Worm (Caenorhabditis elegans) whole organism, young adult: ENCODE measurements around the gene Y49F6B.2.

Source experiments
- B0019.2 ChIP-seq: fragments of 200-800 bp; sonication (Bioruptor generic); conservative IDR thresholded peaks from 2 replicates; pipeline ENCODE4 v1.3.6; 2022; ENCODE audit warnings: missing genetic modification reagents, missing genetic modification characterization, missing compliant biosample characterization
- C17E4.6 ChIP-seq: fragments of 200-800 bp; sonication (Bioruptor generic); IDR thresholded peaks from 2 replicates; pipeline ENCODE4 v1.3.6; 2022; ENCODE audit warnings: missing genetic modification reagents, missing genetic modification characterization, missing compliant biosample characterization
- K12H6.12 ChIP-seq: fragments of 200-800 bp; sonication (Bioruptor generic); optimal IDR thresholded peaks from 2 replicates; lab custom pipeline; 2018; ENCODE audit warnings: mild to moderate bottlenecking, missing genetic modification characterization, missing compliant biosample characterization
- Y53F4B.3 ChIP-seq: fragments of 200-800 bp; sonication (Bioruptor generic); IDR thresholded peaks from 2 replicates; pipeline ENCODE4 v1.3.6; 2022; ENCODE audit warnings: missing genetic modification reagents, missing genetic modification characterization, missing compliant biosample characterization
- Y67H2A.10 ChIP-seq: fragments of 200-800 bp; sonication (Bioruptor generic); conservative IDR thresholded peaks from 2 replicates; pipeline ENCODE4 v1.3.6; 2022; ENCODE audit warnings: missing genetic modification reagents, missing genetic modification characterization, missing compliant biosample characterization
- Y95B8A.8 ChIP-seq: fragments of 200-800 bp; sonication (Bioruptor generic); IDR thresholded peaks from 2 replicates; pipeline ENCODE4 v1.3.6; 2022; ENCODE audit warnings: missing genetic modification reagents, missing genetic modification characterization, missing compliant biosample characterization
- ZK185.1 ChIP-seq: sonication (generic microtip); optimal IDR thresholded peaks from 2 replicates; lab custom pipeline; 2016; ENCODE audit warnings: mild to moderate bottlenecking, missing genetic modification characterization, missing compliant biosample characterization; ENCODE audit not compliant: poor library complexity, severe bottlenecking
- atf-7 ChIP-seq: sonication (generic microtip); optimal IDR thresholded peaks from 2 replicates; lab custom pipeline; 2017; ENCODE audit warnings: mild to moderate bottlenecking, missing genetic modification characterization, missing compliant biosample characterization
- athp-1 ChIP-seq: sonication (generic microtip); optimal IDR thresholded peaks from 2 replicates; lab custom pipeline; 2017; ENCODE audit warnings: mild to moderate bottlenecking, missing genetic modification characterization, missing compliant biosample characterization
- ccch-3 ChIP-seq: fragments of 200-800 bp; sonication (Bioruptor generic); optimal IDR thresholded peaks from 2 replicates; lab custom pipeline; 2018; ENCODE audit warnings: mild to moderate bottlenecking, missing genetic modification characterization, missing compliant biosample characterization
- ceh-27 ChIP-seq: fragments of 200-800 bp; sonication (Bioruptor generic); optimal IDR thresholded peaks from 2 replicates; lab custom pipeline; 2018; ENCODE audit warnings: mild to moderate bottlenecking, missing genetic modification characterization, moderate library complexity, missing compliant biosample characterization
- ceh-91 ChIP-seq: fragments of 200-800 bp; sonication (Bioruptor generic); IDR thresholded peaks from 2 replicates; pipeline ENCODE4 v1.3.6; 2022; ENCODE audit warnings: missing genetic modification reagents, missing genetic modification characterization, missing compliant biosample characterization
- chd-7 ChIP-seq: sonication (generic microtip); optimal IDR thresholded peaks from 2 replicates; lab custom pipeline; 2016; ENCODE audit warnings: mild to moderate bottlenecking, missing genetic modification characterization, moderate library complexity, missing compliant biosample characterization
- dox-1 ChIP-seq: fragments of 200-800 bp; sonication (Bioruptor generic); IDR thresholded peaks from 2 replicates; pipeline ENCODE4 v1.3.6; 2022; ENCODE audit warnings: missing genetic modification reagents, missing genetic modification characterization, missing compliant biosample characterization
- dpl-1 ChIP-seq: fragments of 150-350 bp; optimal IDR thresholded peaks from 2 replicates; lab custom pipeline; 2014; ENCODE audit warnings: missing biosample characterization, missing genetic modification reagents, missing genetic modification characterization
- egrh-3 ChIP-seq: fragments of 200-800 bp; sonication (Bioruptor generic); IDR thresholded peaks from 2 replicates; pipeline ENCODE4 v1.3.6; 2022; ENCODE audit warnings: missing genetic modification reagents, missing genetic modification characterization, missing compliant biosample characterization
- ekl-4 ChIP-seq: fragments of 200-800 bp; sonication (Bioruptor generic); IDR thresholded peaks from 2 replicates; pipeline ENCODE4 v1.3.6; 2022; ENCODE audit warnings: missing genetic modification reagents, missing genetic modification characterization, missing compliant biosample characterization
- ets-4 ChIP-seq: fragments of 200-800 bp; sonication (Bioruptor generic); optimal IDR thresholded peaks from 2 replicates; lab custom pipeline; 2018; ENCODE audit warnings: mild to moderate bottlenecking, missing genetic modification characterization, missing compliant biosample characterization
- fkh-3 ChIP-seq: sonication (generic microtip); optimal IDR thresholded peaks from 2 replicates; lab custom pipeline; 2016; ENCODE audit warnings: mild to moderate bottlenecking, missing genetic modification characterization, missing compliant biosample characterization
- gei-17 ChIP-seq: fragments of 200-800 bp; sonication (Bioruptor generic); optimal IDR thresholded peaks from 2 replicates; lab custom pipeline; 2018; ENCODE audit warnings: mild to moderate bottlenecking, missing genetic modification characterization, missing compliant biosample characterization
- him-1 ChIP-seq: sonication (generic microtip); optimal IDR thresholded peaks from 2 replicates; lab custom pipeline; 2016; ENCODE audit warnings: missing genotype, missing genetic modification reagents, missing genetic modification characterization, missing compliant biosample characterization
- hlh-12 ChIP-seq: sonication (generic microtip); optimal IDR thresholded peaks from 2 replicates; lab custom pipeline; 2016; ENCODE audit warnings: missing genetic modification characterization, missing compliant biosample characterization
- hlh-26 ChIP-seq: fragments of 200-800 bp; sonication (Bioruptor generic); conservative IDR thresholded peaks from 2 replicates; pipeline ENCODE4 v1.3.6; 2022; ENCODE audit warnings: missing genetic modification reagents, missing genetic modification characterization, missing compliant biosample characterization
- hmg-20 ChIP-seq: fragments of 200-800 bp; sonication (Bioruptor generic); IDR thresholded peaks from 2 replicates; pipeline ENCODE4 v1.3.6; 2022; ENCODE audit warnings: missing genetic modification reagents, missing genetic modification characterization, missing compliant biosample characterization
- hrde-1 ChIP-seq: sonication (generic microtip); optimal IDR thresholded peaks from 2 replicates; lab custom pipeline; 2016; ENCODE audit warnings: missing genetic modification characterization, mild to moderate bottlenecking, missing compliant biosample characterization, moderate library complexity, missing genotype, missing genetic modification reagents, borderline replicate concordance
- lag-1 ChIP-seq: fragments of 200-800 bp; sonication (Bioruptor generic); IDR thresholded peaks from 2 replicates; pipeline ENCODE4 v1.3.6; 2022; ENCODE audit warnings: missing genetic modification reagents, missing genetic modification characterization, missing compliant biosample characterization
- let-607 ChIP-seq, 2 experiments: fragments of 200-800 bp in 1 of 2; sonication (Bioruptor generic) in 1 of 2; sonication (generic microtip) in 1 of 2; optimal IDR thresholded peaks; 2 replicates each; lab custom pipeline; 2016 to 2018; ENCODE audit warnings: mild to moderate bottlenecking in 2 of 2, missing compliant biosample characterization in 2 of 2, missing genetic modification characterization in 2 of 2, moderate library complexity in 2 of 2, missing genotype in 1 of 2
- lin-40 ChIP-seq: sonication (generic microtip); optimal IDR thresholded peaks from 2 replicates; lab custom pipeline; 2016; ENCODE audit warnings: missing genetic modification characterization, mild to moderate bottlenecking, missing compliant biosample characterization, missing genotype, missing genetic modification reagents
- madf-8 ChIP-seq: fragments of 200-800 bp; sonication (Bioruptor generic); conservative IDR thresholded peaks from 2 replicates; pipeline ENCODE4 v1.3.6; 2022; ENCODE audit warnings: missing genetic modification reagents, missing genetic modification characterization, missing compliant biosample characterization
- mxl-1 ChIP-seq: sonication (generic microtip); optimal IDR thresholded peaks from 2 replicates; lab custom pipeline; 2016; ENCODE audit warnings: missing genetic modification characterization, missing compliant biosample characterization
- nfyb-1 ChIP-seq: fragments of 200-800 bp; sonication (Bioruptor generic); IDR thresholded peaks from 2 replicates; pipeline ENCODE4 v1.3.6; 2022; ENCODE audit warnings: missing genetic modification reagents, missing genetic modification characterization, missing compliant biosample characterization
- nhr-120 ChIP-seq: fragments of 200-800 bp; sonication (Bioruptor generic); IDR thresholded peaks from 2 replicates; pipeline ENCODE4 v1.3.6; 2022; ENCODE audit warnings: missing genetic modification characterization, missing compliant biosample characterization
- nhr-179 ChIP-seq: sonication (generic microtip); optimal IDR thresholded peaks from 2 replicates; lab custom pipeline; 2016; ENCODE audit warnings: mild to moderate bottlenecking, missing genetic modification characterization, missing compliant biosample characterization
- nhr-80 ChIP-seq: sonication (generic microtip); optimal IDR thresholded peaks from 2 replicates; lab custom pipeline; 2016; ENCODE audit warnings: missing genetic modification characterization, missing compliant biosample characterization
- nhr-90 ChIP-seq: sonication (generic microtip); optimal IDR thresholded peaks from 2 replicates; lab custom pipeline; 2016; ENCODE audit warnings: missing genotype, mild to moderate bottlenecking, missing genetic modification characterization, missing compliant biosample characterization
- repo-1 ChIP-seq: sonication (generic microtip); optimal IDR thresholded peaks from 2 replicates; lab custom pipeline; 2017; ENCODE audit warnings: mild to moderate bottlenecking, missing genetic modification characterization, missing compliant biosample characterization
- sdz-38 ChIP-seq: sonication (generic microtip); optimal IDR thresholded peaks from 2 replicates; lab custom pipeline; 2016; ENCODE audit warnings: missing genotype, missing genetic modification characterization, missing compliant biosample characterization
- sea-2 ChIP-seq: fragments of 200-800 bp; sonication (Bioruptor generic); IDR thresholded peaks from 2 replicates; pipeline ENCODE4 v1.3.6; 2022; ENCODE audit warnings: missing genetic modification characterization, missing compliant biosample characterization
- snpc-1.1 ChIP-seq: sonication (generic microtip); optimal IDR thresholded peaks from 2 replicates; lab custom pipeline; 2017; ENCODE audit warnings: missing genetic modification characterization, mild to moderate bottlenecking, missing compliant biosample characterization, antibody characterized with exemption, moderate library complexity, missing genotype, missing genetic modification reagents; ENCODE audit not compliant: insufficient read depth
- xnd-1 ChIP-seq: sonication (generic microtip); optimal IDR thresholded peaks from 2 replicates; lab custom pipeline; 2016; ENCODE audit warnings: missing genotype, missing genetic modification reagents, missing genetic modification characterization, missing compliant biosample characterization
- zim-3 ChIP-seq: sonication (generic microtip); optimal IDR thresholded peaks from 2 replicates; lab custom pipeline; 2017; ENCODE audit warnings: mild to moderate bottlenecking, missing genetic modification characterization, moderate library complexity, missing compliant biosample characterization
- ztf-18 ChIP-seq: sonication (generic microtip); optimal IDR thresholded peaks from 2 replicates; lab custom pipeline; 2016; ENCODE audit warnings: missing genotype, mild to moderate bottlenecking, missing genetic modification characterization, missing compliant biosample characterization
- ztf-25 ChIP-seq: fragments of 200-800 bp; sonication (Bioruptor generic); IDR thresholded peaks from 2 replicates; pipeline ENCODE4 v1.3.6; 2022; ENCODE audit warnings: missing genetic modification reagents, missing genetic modification characterization, missing compliant biosample characterization
- ztf-6 ChIP-seq: fragments of 200-800 bp; sonication (Bioruptor generic); IDR thresholded peaks from 2 replicates; pipeline ENCODE4 v1.3.6; 2022; ENCODE audit warnings: missing genetic modification reagents, missing genetic modification characterization, missing compliant biosample characterization

The Y49F6B.2 gene

DNA sequence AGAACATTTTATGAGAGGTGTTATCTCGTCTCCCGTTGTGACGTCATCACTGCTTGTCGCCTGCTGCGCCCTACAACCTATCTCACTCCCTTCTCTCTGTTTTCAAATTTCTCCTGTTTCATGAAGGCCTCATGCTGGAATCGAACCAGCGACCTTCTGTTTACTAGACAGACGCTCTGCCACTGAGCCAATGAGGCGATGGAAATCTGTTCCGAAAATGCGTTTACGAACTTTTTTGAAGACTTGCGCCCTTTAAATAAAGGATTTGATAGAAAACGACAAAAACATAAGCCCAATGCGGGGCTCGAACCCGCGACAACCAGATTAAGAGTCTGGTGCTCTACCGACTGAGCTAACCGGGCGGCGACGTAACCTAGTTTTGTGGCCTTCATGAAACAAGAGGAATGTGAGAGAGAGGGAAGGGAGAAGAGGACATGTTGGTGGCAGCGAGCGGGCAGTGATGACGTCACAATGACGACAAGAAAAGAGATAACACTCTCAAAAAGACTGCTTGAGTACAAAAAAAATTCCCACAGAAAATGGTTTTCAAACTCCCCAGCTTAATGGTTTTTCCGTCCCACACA is 16.3 kb downstream of the Y49F6B.2 start, which contains the start of gene clec-126 (continued):
- TF ChIP-seq sea-2: no peak

DNA sequence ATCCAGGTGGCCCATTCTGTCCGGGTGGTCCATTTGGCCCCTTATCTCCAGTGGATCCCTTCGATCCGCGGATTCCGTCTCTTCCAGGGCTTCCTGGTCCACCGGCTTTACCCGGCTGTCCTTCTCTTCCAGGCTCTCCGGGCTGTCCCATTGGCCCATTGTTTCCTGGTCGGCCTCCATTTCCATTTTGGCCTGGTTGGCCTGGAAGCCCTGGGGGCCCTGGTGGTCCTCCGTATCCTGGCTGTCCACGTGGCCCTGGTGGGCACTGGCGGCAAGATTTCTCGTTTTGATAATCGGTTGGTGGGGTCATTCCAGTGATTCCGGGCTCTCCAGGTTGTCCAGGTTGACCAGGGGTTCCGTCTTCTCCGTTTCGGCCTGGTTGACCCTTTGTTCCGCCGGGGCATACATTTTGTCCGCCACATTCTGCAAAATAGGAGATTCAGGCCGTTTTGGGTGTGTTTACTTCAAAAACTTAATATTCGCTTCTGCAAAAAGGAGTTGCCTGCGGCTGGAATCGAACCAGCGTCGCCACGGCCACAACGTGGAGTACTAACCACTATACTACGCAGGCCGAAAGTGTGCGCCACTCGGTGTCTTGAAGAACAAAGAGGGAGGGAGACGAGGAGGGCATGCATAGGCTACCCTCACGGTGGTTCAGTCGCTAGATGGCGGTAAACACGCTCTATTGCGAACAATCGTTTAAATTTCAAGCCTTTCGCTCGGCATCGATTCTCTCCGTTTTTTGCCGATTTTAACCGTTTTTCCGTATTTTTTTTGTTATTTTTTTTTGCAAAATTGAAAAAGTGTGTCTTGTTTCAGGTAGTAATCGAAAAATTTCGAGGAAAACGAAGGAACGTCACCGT is 18.5 kb downstream of the Y49F6B.2 start, which contains the start of gene W09G10.9:
TSS of gene W09G10.9 (plus strand) at position 813 of the 863 bp plus-strand sequence.
- TF ChIP-seq ekl-4 (peak; percentile 75), hrde-1 (tag; lab: Kevin White, UChicago) (peak; percentile 4), ets-4 (GFP tag; lab: Kevin White, UChicago) (no peak), him-1 (tag; lab: Kevin White, UChicago) (no peak), gei-17 (GFP tag; lab: Kevin White, UChicago) (no peak), ceh-91 (GFP tag; lab: Robert Waterston, UW) (no peak), ztf-25 (peak; percentile 77; the same call in 1 of the 2 replicates), ztf-6 (GFP tag; lab: Robert Waterston, UW) (0 out of 2 replicates have a peak, but pooled peaks have one; percentile 56), xnd-1 (no peak), fkh-3 (tag; lab: Kevin White, UChicago) (no peak), sdz-38 (no peak), lin-40 (tag; lab: Kevin White, UChicago) (peak; percentile 61), dpl-1 (GFP tag; lab: Kevin White, UChicago) (no peak), ZK185.1 (tag; lab: Kevin White, UChicago) (peak; percentile 71), ccch-3 (no peak), let-607 (tag; optimal IDR thresholded peaks at IDR 0.05; lab: Kevin White, UChicago) (no peak), repo-1 (no peak), hlh-26 (GFP tag; lab: Robert Waterston, UW) (no peak), Y53F4B.3 (GFP tag; lab: Robert Waterston, UW) (peak; percentile 44; the same call in 1 of the 2 replicates), egrh-3 (GFP tag; lab: Robert Waterston, UW) (peak; percentile 52), hmg-20 (GFP tag; lab: Robert Waterston, UW) (peak; percentile 76; the same call in 1 of the 2 replicates), snpc-1.1 (tag; lab: Kevin White, UChicago) (peak; percentile 11), B0019.2 (peak; percentile 70; the same call in 1 of the 2 replicates), dox-1 (GFP tag; lab: Robert Waterston, UW) (peak; percentile 91), ceh-27 (GFP tag; lab: Kevin White, UChicago) (peak; percentile 74), ztf-18 (tag; lab: Kevin White, UChicago) (peak; percentile 23), madf-8 (GFP tag; lab: Robert Waterston, UW) (no peak; the same call in 1 of the 2 replicates), C17E4.6 (GFP tag; lab: Robert Waterston, UW) (0 out of 2 replicates have a peak, but pooled peaks have one; percentile 41), hlh-12 (tag; lab: Kevin White, UChicago) (no peak), nhr-80 (tag; lab: Kevin White, UChicago) (peak; percentile 12), nhr-120 (GFP tag; lab: Robert Waterston, UW) (no peak), K12H6.12 (tag; lab: Kevin White, UChicago) (peak; percentile 54), nfyb-1 (GFP tag; lab: Robert Waterston, UW) (peak; percentile 90), chd-7 (peak; percentile 14), Y67H2A.10 (GFP tag; lab: Robert Waterston, UW) (no peak), mxl-1 (tag; lab: Kevin White, UChicago) (no peak), atf-7 (peak; percentile 23), Y95B8A.8 (GFP tag; lab: Robert Waterston, UW) (peak; percentile 83), nhr-179 (tag; lab: Kevin White, UChicago) (no peak), athp-1 (tag; lab: Kevin White, UChicago) (peak; percentile 9), nhr-90 (tag; lab: Kevin White, UChicago) (peak; percentile 44), lag-1 (GFP tag; lab: Robert Waterston, UW) (no peak), sea-2 (no peak), zim-3 (tag; lab: Kevin White, UChicago) (no peak)
